Fruit fly (Drosophila melanogaster) whole organism, embryonic: ENCODE data around the gene rdhB.

Experiments used
- Asciz ChIP-seq: fragments of 200-800 bp; sonication (Bioruptor generic); optimal IDR thresholded peaks from 2 replicates; lab custom pipeline; 2017; ENCODE audit warnings: missing biosample characterization, mild to moderate bottlenecking, missing genetic modification characterization, missing genetic modification reagents
- CG15269 ChIP-seq: fragments of 200-800 bp; sonication (Bioruptor generic); optimal IDR thresholded peaks from 2 replicates; lab custom pipeline; 2018; ENCODE audit warnings: missing biosample characterization, mild to moderate bottlenecking, missing genetic modification characterization, moderate library complexity
- salm ChIP-seq: fragments of 200-800 bp; sonication (Bioruptor generic); optimal IDR thresholded peaks from 2 replicates; lab custom pipeline; 2018; ENCODE audit warnings: missing biosample characterization, mild to moderate bottlenecking, missing genetic modification characterization

DNA sequence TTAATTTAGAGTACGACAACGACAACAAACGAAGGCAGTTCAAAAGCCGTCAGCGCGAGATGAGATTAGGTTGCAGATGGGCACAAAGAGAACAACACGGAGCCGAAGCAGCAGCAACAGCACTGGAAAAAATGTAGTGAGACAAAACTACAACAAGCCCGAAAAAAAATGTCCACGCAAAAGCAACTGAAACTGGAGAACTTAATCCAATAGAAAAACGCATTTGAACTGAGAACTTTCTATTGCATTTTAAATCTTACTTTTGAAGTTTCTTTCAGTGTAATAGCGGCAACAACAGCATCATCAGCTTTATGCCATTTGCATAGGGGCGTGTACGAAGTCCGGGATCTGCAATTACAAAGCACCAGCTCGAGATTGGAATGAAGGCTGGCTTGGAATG lies 12.0 kb upstream of the rdhB start:
- no peak for TF ChIP-seq salm (tag; lab: Kevin White, UChicago)
- no peak for TF ChIP-seq CG15269 (tag; lab: Kevin White, UChicago)
- TF ChIP-seq Asciz (GFP tag; lab: Kevin White, UChicago), result no peak
